Worm (Caenorhabditis elegans) whole organism, L3 larva: Measurements from ENCODE around the gene vha-18.

ENCODE experiments used
- ceh-28 ChIP-seq: fragments of 150-350 bp; optimal IDR thresholded peaks from 2 replicates; lab custom pipeline; 2014; ENCODE audit warnings: missing biosample characterization, missing genetic modification reagents, missing genetic modification characterization
- egl-5 ChIP-seq: fragments of 150-350 bp; optimal IDR thresholded peaks from 2 replicates; lab custom pipeline; 2017; ENCODE audit warnings: missing biosample characterization, missing genetic modification reagents, missing genetic modification characterization, inconsistent platforms
- elt-1 ChIP-seq: fragments of 150-350 bp; optimal IDR thresholded peaks from 2 replicates; lab custom pipeline; 2014; ENCODE audit warnings: missing biosample characterization, missing genetic modification characterization
- elt-2 ChIP-seq: sonication (generic microtip); optimal IDR thresholded peaks from 2 replicates; lab custom pipeline; 2016; ENCODE audit warnings: missing genetic modification reagents, mild to moderate bottlenecking, missing genetic modification characterization, missing compliant biosample characterization
- fkh-10 ChIP-seq: sonication (generic microtip); optimal IDR thresholded peaks from 2 replicates; lab custom pipeline; 2017; ENCODE audit warnings: missing biosample characterization, missing genetic modification reagents, missing genetic modification characterization
- fos-1 ChIP-seq: fragments of 150-350 bp; optimal IDR thresholded peaks from 2 replicates; lab custom pipeline; 2014; ENCODE audit warnings: missing biosample characterization, missing genetic modification characterization
- hmg-11 ChIP-seq: sonication (generic microtip); optimal IDR thresholded peaks from 2 replicates; lab custom pipeline; 2016; ENCODE audit warnings: missing genetic modification characterization, missing compliant biosample characterization
- lin-39 ChIP-seq: fragments of 150-350 bp; optimal IDR thresholded peaks from 2 replicates; lab custom pipeline; 2018; ENCODE audit warnings: missing biosample characterization, missing genetic modification reagents, missing genetic modification characterization
- lsy-12 ChIP-seq: sonication (generic microtip); optimal IDR thresholded peaks from 2 replicates; lab custom pipeline; 2016; ENCODE audit warnings: mild to moderate bottlenecking, missing genetic modification characterization, missing compliant biosample characterization
- mdl-1 ChIP-seq: fragments of 150-350 bp; optimal IDR thresholded peaks from 2 replicates; lab custom pipeline; 2014; ENCODE audit warnings: missing biosample characterization, missing genetic modification characterization
- mml-1 ChIP-seq: fragments of 150-350 bp; sonication (generic microtip); optimal IDR thresholded peaks from 3 replicates; lab custom pipeline; 2014; ENCODE audit warnings: missing biosample characterization, missing genetic modification characterization
- nhr-11 ChIP-seq: fragments of 150-350 bp; optimal IDR thresholded peaks from 2 replicates; lab custom pipeline; 2014; ENCODE audit warnings: missing biosample characterization, missing genetic modification characterization
- nhr-237 ChIP-seq: fragments of 150-350 bp; optimal IDR thresholded peaks from 2 replicates; lab custom pipeline; 2014; ENCODE audit warnings: missing biosample characterization, missing genetic modification characterization
- nhr-25 ChIP-seq: sonication (generic microtip); optimal IDR thresholded peaks from 2 replicates; lab custom pipeline; 2017; ENCODE audit warnings: missing biosample characterization, missing genetic modification characterization
- nhr-43 ChIP-seq: sonication (generic microtip); optimal IDR thresholded peaks from 2 replicates; lab custom pipeline; 2016; ENCODE audit warnings: mild to moderate bottlenecking, missing genetic modification characterization, missing compliant biosample characterization; ENCODE audit not compliant: poor library complexity, severe bottlenecking
- nhr-67 ChIP-seq: fragments of 150-350 bp; optimal IDR thresholded peaks from 2 replicates; lab custom pipeline; 2014; ENCODE audit warnings: missing biosample characterization, missing genetic modification characterization
- nhr-77 ChIP-seq: fragments of 150-350 bp; optimal IDR thresholded peaks from 2 replicates; lab custom pipeline; 2014; ENCODE audit warnings: missing biosample characterization, missing genetic modification characterization
- pha-4 ChIP-seq: fragments of 150-350 bp; optimal IDR thresholded peaks from 2 replicates; lab custom pipeline; 2014; ENCODE audit warnings: missing biosample characterization, missing genetic modification reagents, missing genetic modification characterization
- pqm-1 ChIP-seq: fragments of 150-350 bp; optimal IDR thresholded peaks from 2 replicates; lab custom pipeline; 2017; ENCODE audit warnings: missing biosample characterization, missing genetic modification characterization, inconsistent platforms
- skn-1 ChIP-seq: fragments of 150-350 bp; optimal IDR thresholded peaks from 2 replicates; lab custom pipeline; 2014; ENCODE audit warnings: missing biosample characterization, missing genetic modification characterization
- unc-62 ChIP-seq: fragments of 150-350 bp; sonication (generic microtip); optimal IDR thresholded peaks from 4 replicates; lab custom pipeline; 2014; ENCODE audit warnings: missing biosample characterization, missing genetic modification reagents, missing genetic modification characterization
- zag-1 ChIP-seq: fragments of 150-350 bp; optimal IDR thresholded peaks from 2 replicates; lab custom pipeline; 2014; ENCODE audit warnings: missing biosample characterization, missing genetic modification characterization
- ztf-4 ChIP-seq: fragments of 150-350 bp; optimal IDR thresholded peaks from 2 replicates; lab custom pipeline; 2014; ENCODE audit warnings: missing biosample characterization, missing genetic modification characterization

Gene vha-18

ce11 chrV:8384809-8385208 lies 28.5 kb downstream of the vha-18 start:
- TF ChIP-seq fos-1 (tag; lab: Kevin White, UChicago) (peak; percentile 47), nhr-77 (no peak)

DNA sequence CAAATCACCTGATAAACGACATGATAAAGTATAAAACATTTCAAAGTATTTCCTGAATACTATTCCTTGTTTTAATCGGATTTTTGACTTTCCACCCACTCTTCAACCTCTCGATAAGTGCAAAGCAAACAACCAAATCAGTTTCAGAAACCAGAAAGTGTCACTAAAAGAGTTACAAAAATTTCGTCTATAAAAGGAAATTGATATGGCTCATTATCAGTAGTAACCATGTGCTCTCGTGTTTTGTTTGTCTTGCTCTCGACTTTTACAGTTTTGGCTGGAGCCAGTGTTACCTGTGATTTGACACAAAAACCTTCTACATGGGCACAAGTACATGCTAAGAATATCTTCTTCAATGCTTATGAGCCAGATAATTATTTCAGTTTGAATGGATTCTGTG lies 29.6 kb downstream of the vha-18 start, which contains the start of gene F52E1.14:
Gene F52E1.14 (plus strand): TSS at position 207 of the 400 bp plus-strand sequence.
- TF ChIP-seq pha-4 (tag; lab: Kevin White, UChicago) (peak; percentile 30), pqm-1 (tag; lab: Kevin White, UChicago) (peak; percentile 90), nhr-11 (tag; lab: Kevin White, UChicago) (no peak), elt-2 (tag; lab: Kevin White, UChicago) (peak; percentile 94), lsy-12 (no peak), nhr-67 (no peak)

- TF ChIP-seq egl-5 (tag; lab: Kevin White, UChicago) (no peak), ceh-28 (tag; lab: Kevin White, UChicago) (no peak), mml-1 (tag; lab: Kevin White, UChicago) (no peak), nhr-25 (tag; lab: Kevin White, UChicago) (no peak), skn-1 (tag; lab: Kevin White, UChicago) (no peak), pqm-1 (tag; lab: Kevin White, UChicago) (no peak)
- TF ChIP-seq, all 47 proteins: peak for 0
Measured at ce11 chrV:8380076-8380475, 33.2 kb downstream of the vha-18 start.

DNA sequence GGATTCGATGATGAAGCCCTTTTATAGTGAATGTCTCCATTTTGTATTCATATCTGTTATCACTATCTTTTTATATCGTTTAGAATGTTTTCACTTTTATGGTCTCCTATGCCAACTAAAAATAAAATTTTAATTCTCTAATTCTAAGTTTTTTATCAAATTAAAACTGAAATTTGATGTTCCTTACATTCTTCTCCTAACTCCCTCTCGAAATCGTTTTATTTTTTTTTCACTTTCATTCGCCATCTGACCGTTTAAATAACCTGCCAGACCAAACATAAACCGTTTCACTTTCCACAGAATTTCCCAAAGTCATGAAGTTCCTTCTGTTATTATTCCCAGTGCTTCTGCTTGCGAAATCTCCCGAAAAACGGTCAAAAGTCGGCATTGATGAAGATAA lies 34.1 kb downstream of the vha-18 start, which contains the start of gene F52E1.5:
Gene F52E1.5 (plus strand): TSS at position 301 of the 400 bp plus-strand sequence.
- TF ChIP-seq fkh-10 (GFP tag; lab: Kevin White, UChicago), result no peak
- TF ChIP-seq nhr-43 (tag; lab: Kevin White, UChicago), result no peak
- no peak for TF ChIP-seq skn-1 (tag; lab: Kevin White, UChicago)

DNA sequence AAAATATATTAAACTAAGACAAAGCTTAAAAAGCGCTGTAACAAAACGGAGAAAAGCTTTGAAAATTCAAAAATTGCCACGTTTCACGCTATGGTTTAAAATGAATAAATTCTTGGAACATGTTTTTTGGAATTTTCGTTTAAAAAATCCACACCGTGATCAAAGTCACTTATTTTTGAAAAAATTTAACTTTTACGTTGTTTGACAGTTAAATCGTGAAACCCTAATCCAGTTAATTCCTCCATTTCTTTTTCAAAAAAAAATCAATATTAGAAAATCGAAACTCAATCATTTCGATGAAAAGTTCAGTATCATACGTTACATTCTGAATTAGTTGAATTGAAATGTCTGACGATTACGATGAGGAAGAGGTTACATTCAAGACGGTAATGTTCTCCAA lies 37.4 kb downstream of the vha-18 start, which contains the start of gene F38E1.3:
Gene F38E1.3 (plus strand): TSS at position 301 of the 400 bp plus-strand sequence.
- TF ChIP-seq ztf-4 (tag; lab: Kevin White, UChicago) (no peak), nhr-67 (no peak), hmg-11 (tag; lab: Kevin White, UChicago) (no peak), mdl-1 (no peak), zag-1 (no peak), pqm-1 (tag; lab: Kevin White, UChicago) (no peak), nhr-25 (tag; lab: Kevin White, UChicago) (no peak), ceh-28 (tag; lab: Kevin White, UChicago) (no peak)
- TF ChIP-seq, all 47 proteins: peak for 0

DNA sequence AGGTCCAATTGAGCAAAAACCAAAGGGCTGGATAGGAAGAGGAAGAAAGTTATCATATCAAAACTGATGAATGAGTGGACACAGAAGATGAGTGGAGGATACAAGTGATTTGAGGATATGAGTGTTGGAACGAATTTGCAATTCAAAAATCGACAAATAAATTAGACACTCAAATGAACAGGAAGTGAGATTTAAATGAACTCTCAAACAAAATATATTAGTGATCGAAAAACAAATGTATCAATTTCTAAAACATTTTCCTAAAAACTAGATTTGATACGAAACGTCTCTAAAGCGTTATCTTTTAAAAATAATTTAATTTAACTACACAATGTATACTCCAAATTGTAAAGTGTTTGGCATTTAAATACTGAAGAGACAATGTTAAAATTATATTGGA lies 37.9 kb downstream of the vha-18 start, which contains the start of gene F38E1.10:
Gene F38E1.10 (minus strand): TSS at position 101 of the 400 bp plus-strand sequence.
- TF ChIP-seq lin-39 (tag; lab: Kevin White, UChicago), result no peak

DNA sequence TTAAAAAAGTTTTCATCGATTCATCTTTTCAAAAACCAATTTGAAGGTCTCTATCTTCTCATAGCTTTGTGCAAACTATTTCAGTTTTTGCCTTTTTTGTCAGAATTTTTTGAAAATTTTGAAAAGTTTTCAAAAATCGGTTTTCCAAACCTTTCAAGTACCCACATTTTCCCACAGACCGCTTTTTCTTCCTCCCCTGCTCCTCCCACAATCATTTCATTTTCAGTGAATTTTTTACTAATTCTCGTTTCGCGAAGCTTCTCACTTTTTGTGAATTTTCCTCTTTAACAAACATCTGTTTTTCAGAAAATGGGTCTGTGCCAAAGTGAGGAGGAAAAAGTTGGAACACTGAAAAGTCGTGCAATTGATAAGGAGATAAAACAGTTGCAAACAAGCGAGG lies 42.6 kb downstream of the vha-18 start, which contains the start of gene gpa-2:
Gene gpa-2 (plus strand): TSS at position 301 of the 400 bp plus-strand sequence.
- no peak for TF ChIP-seq unc-62 (GFP tag; lab: Kevin White, UChicago)
- TF ChIP-seq elt-1 (tag; lab: Kevin White, UChicago), result no peak
- no peak for TF ChIP-seq nhr-237 (tag; lab: Kevin White, UChicago)
